Worm (Caenorhabditis elegans) whole organism, L4 larva: Measurements from ENCODE around the gene gtl-1.

ENCODE experiments used
- ZK337.2 ChIP-seq: fragments of 200-800 bp; sonication (Bioruptor generic); IDR thresholded peaks from 2 replicates; pipeline ENCODE4 v1.3.6; 2022; ENCODE audit warnings: missing genetic modification reagents, missing genetic modification characterization, missing compliant biosample characterization
- ama-1 ChIP-seq: fragments of 150-350 bp; optimal IDR thresholded peaks from 2 replicates; lab custom pipeline; 2014; ENCODE audit warnings: inconsistent platforms, mixed read lengths
- hif-1 ChIP-seq, 2 experiments: sonication (generic microtip); optimal IDR thresholded peaks; 2 replicates each; lab custom pipeline; 2016 to 2017; ENCODE audit warnings: missing compliant biosample characterization in 2 of 2, missing genetic modification characterization in 2 of 2, missing genetic modification reagents in 2 of 2, missing genotype in 2 of 2, mild to moderate bottlenecking in 1 of 2
- nhr-102 ChIP-seq: sonication (generic microtip); optimal IDR thresholded peaks from 2 replicates; lab custom pipeline; 2016; ENCODE audit warnings: mild to moderate bottlenecking, missing genetic modification characterization, moderate library complexity, missing compliant biosample characterization
- pha-4 ChIP-seq, 2 experiments: fragments of 150-350 bp in 1 of 2; fragments of 200-800 bp in 1 of 2; sonication (Bioruptor generic) in 1 of 2; IDR thresholded peaks in 1 of 2; optimal IDR thresholded peaks in 1 of 2; 2 replicates each; pipeline versions ENCODE4 v1.3.6 to Lab custom; 2014 to 2022; ENCODE audit warnings: missing genetic modification characterization in 2 of 2, missing genetic modification reagents in 2 of 2, missing biosample characterization in 1 of 2, missing compliant biosample characterization in 1 of 2
- unc-62 ChIP-seq, 3 experiments: fragments of 150-350 bp in 1 of 3; sonication (generic microtip); optimal IDR thresholded peaks in 2 of 3; peaks in 1 of 3; 1 replicate in 1 of 3; 2 replicates in 2 of 3; lab custom pipeline; 2014 to 2017; ENCODE audit warnings: missing biosample characterization in 3 of 3, missing genetic modification characterization in 3 of 3, missing genetic modification reagents in 3 of 3, missing genotype in 1 of 3
- ztf-11 ChIP-seq: fragments of 150-350 bp; optimal IDR thresholded peaks from 2 replicates; lab custom pipeline; 2014; ENCODE audit warnings: missing biosample characterization, missing genetic modification characterization

ce11 chrIV:11304970-11305369, 45.6 kb upstream of the gtl-1 start:
- TF ChIP-seq ztf-11 (tag; lab: Kevin White, UChicago) (no peak), ZK337.2 (GFP tag; lab: Robert Waterston, UW) (no peak), nhr-102 (tag; lab: Kevin White, UChicago) (no peak), unc-62 (GFP tag; optimal IDR thresholded peaks at IDR 0.05 in 1 of 2; lab: Kevin White, UChicago) (no peak), unc-62 (tag; optimal IDR thresholded peaks at IDR 0.05; lab: Kevin White, UChicago) (no peak), hif-1 (tag; optimal IDR thresholded peaks at IDR 0.05; lab: Kevin White, UChicago) (no peak), pha-4 (GFP tag; IDR thresholded peaks at IDR 0.05; lab: Robert Waterston, UW) (no peak), pha-4 (tag; optimal IDR thresholded peaks at IDR 0.05; lab: Kevin White, UChicago) (no peak), ama-1 (lab: Kevin White, UChicago) (no peak)
